Worm (Caenorhabditis elegans) whole organism, L4 larva: ENCODE measurements around the gene irld-8.

Source experiments
- T20F7.1 ChIP-seq: fragments of 200-800 bp; sonication (Bioruptor generic); optimal IDR thresholded peaks from 2 replicates; lab custom pipeline; 2018; ENCODE audit warnings: mild to moderate bottlenecking, missing genetic modification characterization, missing compliant biosample characterization
- T26A8.4 ChIP-seq: fragments of 200-800 bp; sonication (Bioruptor generic); IDR thresholded peaks from 2 replicates; pipeline ENCODE4 v1.3.6; 2022; ENCODE audit warnings: missing genetic modification characterization, missing compliant biosample characterization
- Y48G9A.11 ChIP-seq: fragments of 200-800 bp; sonication (Bioruptor generic); IDR thresholded peaks from 2 replicates; pipeline ENCODE4 v1.3.6; 2022; ENCODE audit warnings: missing genetic modification reagents, missing genetic modification characterization, missing compliant biosample characterization
- aha-1 ChIP-seq: fragments of 150-350 bp; peaks from one replicate; lab custom pipeline; 2014; ENCODE audit warnings: missing biosample characterization, missing genetic modification characterization
- ceh-20 ChIP-seq: fragments of 200-800 bp; sonication (Bioruptor generic); IDR thresholded peaks from 2 replicates; pipeline ENCODE4 v1.3.6; 2022; ENCODE audit warnings: missing genetic modification reagents, missing genetic modification characterization, missing compliant biosample characterization
- ceh-28 ChIP-seq: fragments of 150-350 bp; optimal IDR thresholded peaks from 2 replicates; lab custom pipeline; 2014; ENCODE audit warnings: missing biosample characterization, missing genetic modification reagents, missing genetic modification characterization
- ceh-44 ChIP-seq: fragments of 200-800 bp; sonication (Bioruptor generic); IDR thresholded peaks from 2 replicates; pipeline ENCODE4 v1.3.6; 2022; ENCODE audit warnings: missing genetic modification reagents, missing genetic modification characterization, missing compliant biosample characterization
- ctbp-1 ChIP-seq: fragments of 200-800 bp; sonication (Bioruptor generic); IDR thresholded peaks from 2 replicates; pipeline ENCODE4 v1.3.6; 2022; ENCODE audit warnings: missing genetic modification reagents, missing genetic modification characterization, missing compliant biosample characterization
- daf-16 ChIP-seq, 3 experiments: sonication (generic microtip); optimal IDR thresholded peaks; 2 replicates each; lab custom pipeline; 2016 to 2017; ENCODE audit warnings: missing genetic modification characterization in 3 of 3, missing genetic modification reagents in 3 of 3, mild to moderate bottlenecking in 2 of 3, missing compliant biosample characterization in 2 of 3, missing biosample characterization in 1 of 3, moderate library complexity in 1 of 3
- dmd-6 ChIP-seq: fragments of 200-800 bp; sonication (Bioruptor generic); IDR thresholded peaks from 2 replicates; pipeline ENCODE4 v1.3.6; 2022; ENCODE audit warnings: missing genetic modification reagents, missing genetic modification characterization, missing compliant biosample characterization
- dmd-8 ChIP-seq: fragments of 200-800 bp; sonication (Bioruptor generic); IDR thresholded peaks from 2 replicates; pipeline ENCODE4 v1.3.6; 2022; ENCODE audit warnings: missing genetic modification characterization, missing compliant biosample characterization
- dve-1 ChIP-seq: sonication (generic microtip); optimal IDR thresholded peaks from 2 replicates; lab custom pipeline; 2017; ENCODE audit warnings: antibody characterized with exemption, mild to moderate bottlenecking, missing genetic modification characterization, missing compliant biosample characterization; ENCODE audit not compliant: insufficient read depth
- egl-27 ChIP-seq: sonication (generic microtip); optimal IDR thresholded peaks from 3 replicates; lab custom pipeline; 2017; ENCODE audit warnings: missing biosample characterization, missing genetic modification reagents, missing genetic modification characterization
- hlh-11 ChIP-seq: fragments of 200-800 bp; sonication (Bioruptor generic); optimal IDR thresholded peaks from 2 replicates; lab custom pipeline; 2018; ENCODE audit warnings: mild to moderate bottlenecking, missing genetic modification characterization, missing compliant biosample characterization
- hlh-30 ChIP-seq: sonication (generic microtip); optimal IDR thresholded peaks from 2 replicates; lab custom pipeline; 2017; ENCODE audit warnings: antibody characterized with exemption, mild to moderate bottlenecking, missing genetic modification characterization, missing compliant biosample characterization; ENCODE audit not compliant: insufficient read depth
- hmg-1.1 ChIP-seq: fragments of 200-800 bp; sonication (Bioruptor generic); IDR thresholded peaks from 2 replicates; pipeline ENCODE4 v1.3.6; 2022; ENCODE audit warnings: missing genetic modification reagents, missing genetic modification characterization, missing compliant biosample characterization
- lin-1 ChIP-seq: fragments of 200-800 bp; sonication (Bioruptor generic); IDR thresholded peaks from 2 replicates; pipeline ENCODE4 v1.3.6; 2022; ENCODE audit warnings: missing genetic modification reagents, missing genetic modification characterization, missing compliant biosample characterization
- lin-29 ChIP-seq: fragments of 200-800 bp; sonication (Bioruptor generic); IDR thresholded peaks from 2 replicates; pipeline ENCODE4 v1.3.6; 2022; ENCODE audit warnings: missing genetic modification reagents, missing genetic modification characterization, missing compliant biosample characterization
- lin-38 ChIP-seq: fragments of 200-800 bp; sonication (Bioruptor generic); IDR thresholded peaks from 2 replicates; pipeline ENCODE4 v1.3.6; 2022; ENCODE audit warnings: missing genetic modification reagents, missing genetic modification characterization, missing compliant biosample characterization
- lsy-2 ChIP-seq, 2 experiments: fragments of 150-350 bp in 1 of 2; sonication (generic microtip) in 1 of 2; optimal IDR thresholded peaks; 2 replicates each; lab custom pipeline; 2014 to 2017; ENCODE audit warnings: missing biosample characterization in 2 of 2, missing genetic modification characterization in 2 of 2
- madf-5 ChIP-seq, 2 experiments: fragments of 200-800 bp; sonication (Bioruptor generic); IDR thresholded peaks; 2 replicates each; pipeline ENCODE4 v1.3.6; 2022; ENCODE audit warnings: missing compliant biosample characterization in 2 of 2, missing genetic modification characterization in 2 of 2
- madf-9 ChIP-seq: fragments of 200-800 bp; sonication (Bioruptor generic); conservative IDR thresholded peaks from 2 replicates; pipeline ENCODE4 v1.3.6; 2022; ENCODE audit warnings: missing genetic modification reagents, missing genetic modification characterization, missing compliant biosample characterization
- mdl-1 ChIP-seq, 2 experiments: fragments of 150-350 bp in 1 of 2; sonication (generic microtip) in 1 of 2; optimal IDR thresholded peaks; 2 replicates each; lab custom pipeline; 2014 to 2017; ENCODE audit warnings: missing biosample characterization in 2 of 2, missing genetic modification characterization in 2 of 2
- mdt-29 ChIP-seq: fragments of 200-800 bp; sonication (Bioruptor generic); IDR thresholded peaks from 2 replicates; pipeline ENCODE4 v1.3.6; 2022; ENCODE audit warnings: missing genetic modification reagents, missing genetic modification characterization, missing compliant biosample characterization
- mep-1 ChIP-seq: fragments of 150-350 bp; sonication (generic microtip); optimal IDR thresholded peaks from 3 replicates; lab custom pipeline; 2014; ENCODE audit warnings: missing biosample characterization, missing genetic modification characterization
- mes-2 ChIP-seq: sonication (generic microtip); optimal IDR thresholded peaks from 2 replicates; lab custom pipeline; 2016; ENCODE audit warnings: missing genotype, mild to moderate bottlenecking, missing genetic modification characterization, missing compliant biosample characterization; ENCODE audit not compliant: poor library complexity, severe bottlenecking
- nhr-10 ChIP-seq: fragments of 150-350 bp; optimal IDR thresholded peaks from 2 replicates; lab custom pipeline; 2014; ENCODE audit warnings: missing biosample characterization, missing genetic modification characterization
- nhr-102 ChIP-seq: sonication (generic microtip); optimal IDR thresholded peaks from 2 replicates; lab custom pipeline; 2016; ENCODE audit warnings: mild to moderate bottlenecking, missing genetic modification characterization, moderate library complexity, missing compliant biosample characterization
- nhr-28 ChIP-seq: fragments of 150-350 bp; optimal IDR thresholded peaks from 2 replicates; lab custom pipeline; 2014; ENCODE audit warnings: missing biosample characterization, missing genetic modification characterization
- nhr-48 ChIP-seq: sonication (generic microtip); optimal IDR thresholded peaks from 2 replicates; lab custom pipeline; 2016; ENCODE audit warnings: mild to moderate bottlenecking, missing genetic modification characterization, missing compliant biosample characterization
- nhr-77 ChIP-seq: fragments of 150-350 bp; optimal IDR thresholded peaks from 2 replicates; lab custom pipeline; 2014; ENCODE audit warnings: missing biosample characterization, missing genetic modification characterization
- php-3 ChIP-seq: fragments of 200-800 bp; sonication (Bioruptor generic); IDR thresholded peaks from 2 replicates; pipeline ENCODE4 v1.3.6; 2022; ENCODE audit warnings: missing genetic modification reagents, missing genetic modification characterization, missing compliant biosample characterization
- pqm-1 ChIP-seq: sonication (generic microtip); optimal IDR thresholded peaks from 2 replicates; lab custom pipeline; 2017; ENCODE audit warnings: missing biosample characterization, missing genetic modification characterization
- rbr-2 ChIP-seq: sonication (generic microtip); optimal IDR thresholded peaks from 2 replicates; lab custom pipeline; 2016; ENCODE audit warnings: missing genotype, missing genetic modification characterization, missing compliant biosample characterization
- spr-3 ChIP-seq: fragments of 200-800 bp; sonication (Bioruptor generic); optimal IDR thresholded peaks from 2 replicates; lab custom pipeline; 2018; ENCODE audit warnings: mild to moderate bottlenecking, missing genetic modification characterization, missing compliant biosample characterization
- tra-1 ChIP-seq: fragments of 200-800 bp; sonication (Bioruptor generic); IDR thresholded peaks from 2 replicates; pipeline ENCODE4 v1.3.6; 2022; ENCODE audit warnings: missing genetic modification reagents, missing genetic modification characterization, missing compliant biosample characterization
- unc-62 ChIP-seq, 3 experiments: fragments of 150-350 bp in 1 of 3; sonication (generic microtip); optimal IDR thresholded peaks in 2 of 3; peaks in 1 of 3; 1 replicate in 1 of 3; 2 replicates in 2 of 3; lab custom pipeline; 2014 to 2017; ENCODE audit warnings: missing biosample characterization in 3 of 3, missing genetic modification characterization in 3 of 3, missing genetic modification reagents in 3 of 3, missing genotype in 1 of 3
- ztf-11 ChIP-seq: fragments of 150-350 bp; optimal IDR thresholded peaks from 2 replicates; lab custom pipeline; 2014; ENCODE audit warnings: missing biosample characterization, missing genetic modification characterization

irld-8 gene

DNA sequence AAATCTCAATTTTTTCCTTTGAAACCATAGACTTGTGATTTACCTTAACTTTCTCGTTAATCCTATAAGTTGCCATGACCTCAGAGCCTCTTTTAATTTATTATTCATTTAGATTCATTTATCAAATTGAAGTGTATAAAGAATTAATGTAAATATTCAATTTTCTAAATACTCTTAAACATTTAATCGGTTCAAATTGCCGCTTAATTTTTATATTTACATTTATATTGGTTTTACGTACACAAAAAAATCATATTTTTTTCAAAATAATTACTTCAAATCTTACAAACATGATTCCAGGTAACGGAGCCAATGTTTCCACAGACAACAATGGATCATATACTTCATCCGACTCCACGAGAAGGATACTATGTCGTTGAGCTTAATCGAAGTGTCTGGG, 32.9 kb downstream of the irld-8 start, which contains the start of gene pmk-1:
pmk-1 (plus strand) TSS at position 301 of the 400 bp plus-strand sequence.
- TF ChIP-seq spr-3: no peak
- TF ChIP-seq ztf-11: no peak
- TF ChIP-seq lsy-2 (tag; optimal IDR thresholded peaks at IDR 0.05; lab: Kevin White, UChicago): no peak
- TF ChIP-seq T26A8.4: no peak
- no peak for TF ChIP-seq mes-2 (tag; lab: Kevin White, UChicago)
- no peak for TF ChIP-seq madf-9 (GFP tag; lab: Robert Waterston, UW)

DNA sequence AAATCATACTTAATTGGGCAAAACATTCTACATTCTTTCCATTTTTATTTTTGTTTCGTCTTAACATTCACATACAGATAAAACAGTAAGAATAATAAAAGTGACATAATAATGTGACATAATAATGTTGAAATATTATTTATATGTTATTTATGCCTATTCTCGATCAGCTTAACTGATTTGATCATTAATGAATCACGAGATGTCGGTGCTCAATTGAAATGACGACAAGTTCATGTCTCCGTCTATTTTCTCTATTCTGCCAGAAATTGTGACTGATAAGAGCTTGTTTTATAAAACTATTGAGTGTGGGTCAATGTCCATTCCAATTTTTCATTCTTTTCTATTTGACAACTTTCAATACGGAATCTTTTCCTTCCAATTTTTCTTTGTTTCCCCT, 36.2 kb downstream of the irld-8 start:
- TF ChIP-seq egl-27 (no peak), dve-1 (peak; percentile 94), nhr-77 (peak; percentile 52), hmg-1.1 (GFP tag; lab: Robert Waterston, UW) (no peak), nhr-28 (peak; percentile 72), ceh-44 (GFP tag; lab: Robert Waterston, UW) (no peak), madf-5 (GFP tag; IDR thresholded peaks at IDR 0.05; lab: Robert Waterston, UW) (no peak), dmd-6 (GFP tag; lab: Robert Waterston, UW) (peak; percentile 88), pqm-1 (tag; lab: Kevin White, UChicago) (peak; percentile 72), dmd-8 (no peak), ceh-28 (tag; lab: Kevin White, UChicago) (no peak), php-3 (peak; percentile 99), lin-1 (GFP tag; lab: Robert Waterston, UW) (peak; percentile 65; the same call in 1 of the 2 replicates), hlh-11 (tag; lab: Kevin White, UChicago) (peak; percentile 82), rbr-2 (no peak), aha-1 (tag; lab: Kevin White, UChicago) (no peak), mdl-1 (tag; optimal IDR thresholded peaks at IDR 0.05; lab: Kevin White, UChicago) (no peak), ceh-20 (GFP tag; lab: Robert Waterston, UW) (peak; percentile 88), mep-1 (peak; percentile 40), mes-2 (tag; lab: Kevin White, UChicago) (peak; percentile 28), nhr-48 (peak; percentile 23), nhr-102 (peak; percentile 48), tra-1 (peak; percentile 80), T26A8.4 (no peak), daf-16 (GFP tag; optimal IDR thresholded peaks at IDR 0.05; lab: Kevin White, UChicago) (peak in 1 of 2 experiments; percentile 41), daf-16 (tag; optimal IDR thresholded peaks at IDR 0.05; lab: Kevin White, UChicago) (peak; percentile 93), nhr-10 (tag; lab: Kevin White, UChicago) (no peak), hlh-30 (peak; percentile 53), lsy-2 (tag; optimal IDR thresholded peaks at IDR 0.05; lab: Kevin White, UChicago) (peak in 1 of 2 experiments; percentile 33), T20F7.1 (GFP tag; lab: Kevin White, UChicago) (peak; percentile 42)

DNA sequence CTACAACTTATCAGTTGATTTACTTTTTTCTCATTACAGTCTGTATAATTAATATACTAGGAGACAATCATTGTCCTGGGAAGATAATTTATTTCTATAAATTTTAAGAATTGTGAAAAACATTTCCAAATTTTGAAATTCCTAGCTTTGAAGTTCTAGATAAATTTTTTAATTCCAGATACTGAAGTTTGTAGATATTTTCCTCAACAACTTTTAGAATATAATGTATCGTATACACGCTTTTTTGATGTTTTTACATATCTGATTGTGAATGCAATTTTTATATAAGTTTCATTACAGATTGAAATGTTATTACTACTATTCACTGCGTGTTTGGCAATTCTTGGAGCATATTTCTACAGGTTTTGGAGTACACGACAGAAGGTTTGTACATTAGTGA, 36.6 kb downstream of the irld-8 start, which contains the start of gene faah-2:
faah-2 (plus strand) TSS at position 301 of the 400 bp plus-strand sequence.
- TF ChIP-seq madf-5 (GFP tag; IDR thresholded peaks at IDR 0.05; lab: Robert Waterston, UW) (no peak), mdt-29 (GFP tag; lab: Robert Waterston, UW) (no peak), unc-62 (GFP tag; optimal IDR thresholded peaks at IDR 0.05 in 1 of 2; lab: Kevin White, UChicago) (peak in 1 of 2 experiments; percentile 50), unc-62 (tag; optimal IDR thresholded peaks at IDR 0.05; lab: Kevin White, UChicago) (no peak), spr-3 (no peak), lin-38 (GFP tag; lab: Robert Waterston, UW) (no peak), Y48G9A.11 (GFP tag; lab: Robert Waterston, UW) (no peak), lin-29 (GFP tag; lab: Robert Waterston, UW) (no peak), ctbp-1 (no peak)
